Fruit fly (Drosophila melanogaster) whole organism, embryonic: ENCODE data around the gene CG34338.

Experiments
- Atf6 ChIP-seq: fragments of 200-800 bp; sonication (Bioruptor generic); IDR thresholded peaks from 2 replicates; pipeline ENCODE4 v1.3.6; 2022; ENCODE audit warnings: missing biosample characterization, missing genetic modification characterization
- BEAF-32 ChIP-seq: fragments of 200-800 bp; sonication (Bioruptor generic); optimal IDR thresholded peaks from 3 replicates; lab custom pipeline; 2017; ENCODE audit warnings: missing biosample characterization, missing genetic modification characterization, mild to moderate bottlenecking, moderate library complexity, missing genetic modification reagents
- Bgb ChIP-seq: fragments of 200-800 bp; sonication (Bioruptor generic); IDR thresholded peaks from 2 replicates; pipeline ENCODE4 v1.3.6; 2022; ENCODE audit warnings: missing biosample characterization, missing genetic modification characterization; ENCODE audit not compliant: partially characterized antibody
- BtbVII ChIP-seq: fragments of 200-800 bp; sonication (Bioruptor generic); optimal IDR thresholded peaks from 3 replicates; lab custom pipeline; 2017; ENCODE audit warnings: missing biosample characterization, mild to moderate bottlenecking, missing genetic modification characterization
- CG11456 ChIP-seq: fragments of 200-800 bp; sonication (Bioruptor generic); IDR thresholded peaks from 3 replicates; pipeline ENCODE4 v1.3.6; 2022; ENCODE audit warnings: missing biosample characterization, missing genetic modification characterization
- CG11695 ChIP-seq: fragments of 200-800 bp; sonication (Bioruptor generic); IDR thresholded peaks from 3 replicates; pipeline ENCODE4 v1.3.6; 2022; ENCODE audit warnings: missing biosample characterization, missing genetic modification characterization
- CG12236 ChIP-seq: fragments of 200-800 bp; sonication (Bioruptor generic); optimal IDR thresholded peaks from 2 replicates; lab custom pipeline; 2016; ENCODE audit warnings: missing biosample characterization, missing genetic modification characterization
- CG12391 ChIP-seq: fragments of 200-800 bp; sonication (Bioruptor generic); optimal IDR thresholded peaks from 3 replicates; lab custom pipeline; 2018; ENCODE audit warnings: missing biosample characterization, mild to moderate bottlenecking, missing genetic modification characterization, moderate library complexity
- CG13624 ChIP-seq: fragments of 200-800 bp; sonication (Bioruptor generic); optimal IDR thresholded peaks from 2 replicates; lab custom pipeline; 2016; ENCODE audit warnings: missing biosample characterization, missing genetic modification characterization
- CG1603 ChIP-seq: fragments of 200-800 bp; sonication (Bioruptor generic); optimal IDR thresholded peaks from 2 replicates; lab custom pipeline; 2019; ENCODE audit warnings: missing biosample characterization, mild to moderate bottlenecking, missing genetic modification characterization, moderate library complexity
- CG34376 ChIP-seq: fragments of 200-800 bp; sonication (Bioruptor generic); optimal IDR thresholded peaks from 2 replicates; lab custom pipeline; 2018; ENCODE audit warnings: missing biosample characterization, mild to moderate bottlenecking, missing genetic modification characterization
- CG3847 ChIP-seq: fragments of 200-800 bp; sonication (Bioruptor generic); IDR thresholded peaks from 2 replicates; pipeline ENCODE4 v1.3.6; 2022; ENCODE audit warnings: missing biosample characterization, missing genetic modification characterization
- CG4404 ChIP-seq: fragments of 200-800 bp; sonication (Bioruptor generic); IDR thresholded peaks from 2 replicates; pipeline ENCODE4 v1.3.6; 2022; ENCODE audit warnings: missing biosample characterization, missing genetic modification characterization
- CG6175 ChIP-seq: fragments of 200-800 bp; sonication (Bioruptor generic); IDR thresholded peaks from 3 replicates; pipeline ENCODE4 v1.3.6; 2022; ENCODE audit warnings: missing biosample characterization, missing genetic modification characterization
- CG6654 ChIP-seq: fragments of 200-800 bp; sonication (Bioruptor generic); optimal IDR thresholded peaks from 2 replicates; lab custom pipeline; 2017; ENCODE audit warnings: missing biosample characterization, mild to moderate bottlenecking, missing genetic modification characterization
- CG8290 ChIP-seq, 3 experiments: fragments of 200-800 bp; sonication (Bioruptor generic); optimal IDR thresholded peaks; 2 replicates each; lab custom pipeline; 2016 to 2019; ENCODE audit warnings: missing biosample characterization in 3 of 3, missing genetic modification characterization in 3 of 3, mild to moderate bottlenecking in 2 of 3, moderate library complexity in 1 of 3
- CG8765 ChIP-seq: fragments of 200-800 bp; sonication (Bioruptor generic); IDR thresholded peaks from 2 replicates; pipeline ENCODE4 v1.3.6; 2022; ENCODE audit warnings: missing biosample characterization, missing genetic modification characterization
- CG9797 ChIP-seq: fragments of 200-800 bp; sonication (Bioruptor generic); optimal IDR thresholded peaks from 3 replicates; lab custom pipeline; 2018; ENCODE audit warnings: missing biosample characterization, mild to moderate bottlenecking, missing genetic modification characterization
- CrebB ChIP-seq: fragments of 200-800 bp; sonication (Bioruptor generic); optimal IDR thresholded peaks from 3 replicates; lab custom pipeline; 2018; ENCODE audit warnings: missing biosample characterization, mild to moderate bottlenecking, missing genetic modification characterization
- GATAe ChIP-seq: fragments of 200-800 bp; sonication (Bioruptor generic); conservative IDR thresholded peaks from 2 replicates; pipeline ENCODE4 v1.3.6; 2022; ENCODE audit warnings: missing biosample characterization, missing genetic modification characterization
- Hr3 ChIP-seq: fragments of 200-800 bp; sonication (Bioruptor generic); optimal IDR thresholded peaks from 3 replicates; lab custom pipeline; 2016; ENCODE audit warnings: missing biosample characterization, missing genetic modification characterization
- Lhr ChIP-seq: fragments of 200-800 bp; sonication (Bioruptor generic); optimal IDR thresholded peaks from 3 replicates; lab custom pipeline; 2017; ENCODE audit warnings: mild to moderate bottlenecking, missing biosample characterization, missing genetic modification reagents, missing genetic modification characterization
- NfI ChIP-seq: fragments of 200-800 bp; sonication (Bioruptor generic); optimal IDR thresholded peaks from 3 replicates; lab custom pipeline; 2018; ENCODE audit warnings: missing biosample characterization, mild to moderate bottlenecking, missing genetic modification characterization, moderate library complexity
- Opbp ChIP-seq: fragments of 200-800 bp; sonication (Bioruptor generic); IDR thresholded peaks from 3 replicates; pipeline ENCODE4 v1.3.6; 2022; ENCODE audit warnings: missing biosample characterization, missing genetic modification characterization; ENCODE audit not compliant: partially characterized antibody
- Sry-β ChIP-seq: fragments of 200-800 bp; sonication (Bioruptor generic); optimal IDR thresholded peaks from 2 replicates; lab custom pipeline; 2018; ENCODE audit warnings: missing biosample characterization, mild to moderate bottlenecking, missing genetic modification characterization, moderate library complexity
- Taf1 ChIP-seq: fragments of 200-800 bp; sonication (Bioruptor generic); IDR thresholded peaks from 2 replicates; pipeline ENCODE4 v1.3.6; 2022; ENCODE audit warnings: missing biosample characterization, missing genetic modification characterization
- Usf ChIP-seq: fragments of 200-800 bp; sonication (Bioruptor generic); optimal IDR thresholded peaks from 2 replicates; lab custom pipeline; 2017; ENCODE audit warnings: missing genotype, missing biosample characterization, missing genetic modification characterization
- bbx ChIP-seq: fragments of 200-800 bp; sonication (Bioruptor generic); IDR thresholded peaks from 2 replicates; pipeline ENCODE4 v1.3.6; 2022; ENCODE audit warnings: missing biosample characterization, missing genetic modification characterization; ENCODE audit not compliant: partially characterized antibody
- crc ChIP-seq: fragments of 200-800 bp; sonication (Bioruptor generic); optimal IDR thresholded peaks from 2 replicates; lab custom pipeline; 2016; ENCODE audit warnings: missing biosample characterization, missing genetic modification characterization
- crol ChIP-seq: fragments of 200-800 bp; sonication (Bioruptor generic); IDR thresholded peaks from 2 replicates; pipeline ENCODE4 v1.3.6; 2022; ENCODE audit warnings: missing biosample characterization, missing genetic modification characterization
- crp ChIP-seq, 2 experiments: fragments of 200-800 bp; sonication (Bioruptor generic); optimal IDR thresholded peaks; 2 replicates in 1 of 2; 3 replicates in 1 of 2; lab custom pipeline; 2017; ENCODE audit warnings: missing biosample characterization in 2 of 2, missing genetic modification characterization in 2 of 2, mild to moderate bottlenecking in 1 of 2, moderate library complexity in 1 of 2
- da ChIP-seq: fragments of 200-800 bp; sonication (Bioruptor generic); optimal IDR thresholded peaks from 2 replicates; lab custom pipeline; 2016; ENCODE audit warnings: missing biosample characterization, missing genetic modification characterization
- eyg ChIP-seq: fragments of 200-800 bp; sonication (Bioruptor generic); optimal IDR thresholded peaks from 3 replicates; lab custom pipeline; 2016; ENCODE audit warnings: missing biosample characterization, missing genetic modification characterization
- gfzf ChIP-seq: fragments of 200-800 bp; sonication (Bioruptor generic); optimal IDR thresholded peaks from 2 replicates; lab custom pipeline; 2016; ENCODE audit warnings: missing biosample characterization, mild to moderate bottlenecking, missing genetic modification characterization, moderate library complexity
- grau ChIP-seq: fragments of 200-800 bp; optimal IDR thresholded peaks from 3 replicates; lab custom pipeline; 2019; ENCODE audit warnings: missing biosample characterization, mild to moderate bottlenecking, missing genetic modification characterization, moderate library complexity
- gro ChIP-seq: fragments of 200-800 bp; sonication (Bioruptor generic); optimal IDR thresholded peaks from 2 replicates; lab custom pipeline; 2016; ENCODE audit warnings: missing biosample characterization, missing genetic modification characterization
- gsb-n ChIP-seq: fragments of 200-800 bp; sonication (Bioruptor generic); optimal IDR thresholded peaks from 3 replicates; lab custom pipeline; 2018; ENCODE audit warnings: missing biosample characterization, mild to moderate bottlenecking, missing genetic modification characterization
- her ChIP-seq: fragments of 200-800 bp; sonication (Bioruptor generic); optimal IDR thresholded peaks from 2 replicates; lab custom pipeline; 2016; ENCODE audit warnings: missing biosample characterization, missing genetic modification characterization
- kay ChIP-seq: fragments of 200-800 bp; sonication (Bioruptor generic); optimal IDR thresholded peaks from 2 replicates; lab custom pipeline; 2016; ENCODE audit warnings: missing biosample characterization, missing genetic modification characterization
- klu ChIP-seq: fragments of 200-800 bp; sonication (Bioruptor generic); IDR thresholded peaks from 2 replicates; pipeline ENCODE4 v1.3.6; 2022; ENCODE audit warnings: missing biosample characterization, missing genetic modification characterization
- nerfin-1 ChIP-seq: fragments of 200-800 bp; sonication (Bioruptor generic); optimal IDR thresholded peaks from 3 replicates; lab custom pipeline; 2019; ENCODE audit warnings: missing biosample characterization, mild to moderate bottlenecking, missing genetic modification characterization, moderate library complexity
- nerfin-2 ChIP-seq: fragments of 200-800 bp; sonication (Bioruptor generic); IDR thresholded peaks from 2 replicates; pipeline ENCODE4 v1.3.6; 2022; ENCODE audit warnings: missing biosample characterization, missing genetic modification characterization; ENCODE audit not compliant: partially characterized antibody
- onecut ChIP-seq: fragments of 200-800 bp; sonication (Bioruptor generic); IDR thresholded peaks from 2 replicates; pipeline ENCODE4 v1.3.6; 2022; ENCODE audit warnings: missing biosample characterization, missing genetic modification characterization
- pho ChIP-seq: fragments of 200-800 bp; sonication (Bioruptor generic); optimal IDR thresholded peaks from 2 replicates; lab custom pipeline; 2016; ENCODE audit warnings: missing biosample characterization, missing genetic modification characterization
- phol ChIP-seq: fragments of 200-800 bp; sonication (Bioruptor generic); optimal IDR thresholded peaks from 3 replicates; lab custom pipeline; 2018; ENCODE audit warnings: missing biosample characterization, mild to moderate bottlenecking, missing genetic modification characterization, moderate library complexity
- ranshi ChIP-seq: fragments of 200-800 bp; sonication (Bioruptor generic); IDR thresholded peaks from 2 replicates; pipeline ENCODE4 v1.3.6; 2022; ENCODE audit warnings: missing biosample characterization, missing genetic modification characterization
- salm ChIP-seq: fragments of 200-800 bp; sonication (Bioruptor generic); optimal IDR thresholded peaks from 2 replicates; lab custom pipeline; 2018; ENCODE audit warnings: missing biosample characterization, mild to moderate bottlenecking, missing genetic modification characterization
- so ChIP-seq: fragments of 200-800 bp; sonication (Bioruptor generic); IDR thresholded peaks from 3 replicates; pipeline ENCODE4 v1.3.6; 2022; ENCODE audit warnings: missing biosample characterization, missing genetic modification characterization
- stwl ChIP-seq: fragments of 200-800 bp; sonication (Bioruptor generic); optimal IDR thresholded peaks from 3 replicates; lab custom pipeline; 2018; ENCODE audit warnings: missing biosample characterization, mild to moderate bottlenecking, missing genetic modification characterization, moderate library complexity
- wdn ChIP-seq: fragments of 200-800 bp; sonication (Bioruptor generic); IDR thresholded peaks from 2 replicates; pipeline ENCODE4 v1.3.6; 2022; ENCODE audit warnings: missing biosample characterization, missing genetic modification characterization
- zfh2 ChIP-seq: fragments of 200-800 bp; sonication (Bioruptor generic); optimal IDR thresholded peaks from 2 replicates; lab custom pipeline; 2016; ENCODE audit warnings: missing biosample characterization, missing genetic modification characterization

CG34338 gene

DNA sequence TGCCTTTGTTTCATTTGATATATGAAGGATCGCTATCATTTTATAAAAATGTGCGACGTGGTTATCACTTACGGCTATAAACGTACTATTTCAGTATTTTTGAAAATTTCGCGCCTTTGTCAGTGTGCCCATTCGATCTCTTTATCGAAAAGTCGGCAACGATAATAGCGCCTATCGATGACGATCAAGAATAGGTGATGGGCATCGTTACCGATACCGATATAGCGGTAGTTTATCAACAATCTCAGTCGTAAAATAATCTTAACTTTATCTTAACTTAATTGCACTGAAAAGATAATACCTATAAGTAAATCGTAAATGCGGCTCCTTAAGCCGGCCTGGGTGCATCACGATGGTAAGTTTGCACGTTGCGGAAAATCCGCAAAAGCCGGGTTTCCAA, 46.6 kb upstream of the CG34338 start, which contains the start of gene Hira (continued):
- TF ChIP-seq BEAF-32 (GFP tag; lab: Kevin White, UChicago), result peak; percentile 80
- TF ChIP-seq CG3847 (GFP tag; lab: Robert Waterston, UW), result no peak
- TF ChIP-seq CG8765 (GFP tag; lab: Robert Waterston, UW), result no peak
- peak; percentile 89 for TF ChIP-seq Opbp
- TF ChIP-seq CG4404, result no peak
- TF ChIP-seq NfI (GFP tag; lab: Kevin White, UChicago), result no peak
- no peak for TF ChIP-seq CrebB (tag; lab: Kevin White, UChicago)
- TF ChIP-seq CG9797 (GFP tag; lab: Kevin White, UChicago), result peak; percentile 84
- no peak for TF ChIP-seq so (GFP tag; lab: Robert Waterston, UW)
- no peak for TF ChIP-seq kay (GFP tag; lab: Kevin White, UChicago)
- no peak for TF ChIP-seq nerfin-1 (tag; lab: Kevin White, UChicago)
- peak; percentile 65 for TF ChIP-seq CG34376 (GFP tag; lab: Kevin White, UChicago)
- no peak for TF ChIP-seq klu (GFP tag; lab: Robert Waterston, UW)
- peak; percentile 77 for TF ChIP-seq stwl (tag; lab: Kevin White, UChicago)
- TF ChIP-seq ranshi (GFP tag; lab: Robert Waterston, UW), result no peak
- peak; percentile 14 for TF ChIP-seq CG13624 (GFP tag; lab: Kevin White, UChicago)
- peak; percentile 93 for TF ChIP-seq bbx (GFP tag; lab: Robert Waterston, UW)
- TF ChIP-seq CG11456 (GFP tag; lab: Robert Waterston, UW), result no peak
- no peak for TF ChIP-seq Taf1 (GFP tag; lab: Robert Waterston, UW)
- TF ChIP-seq CG1603, result peak; percentile 67
- no peak for TF ChIP-seq crc (GFP tag; lab: Kevin White, UChicago)
- TF ChIP-seq Atf6 (GFP tag; lab: Robert Waterston, UW), result no peak
- no peak for TF ChIP-seq da (GFP tag; lab: Kevin White, UChicago)
- no peak for TF ChIP-seq CG11695 (GFP tag; lab: Robert Waterston, UW)
- TF ChIP-seq phol (tag; lab: Kevin White, UChicago), result no peak
- no peak for TF ChIP-seq gsb-n (tag; lab: Kevin White, UChicago)
- no peak for TF ChIP-seq Sry-β (GFP tag; lab: Kevin White, UChicago)
- no peak for TF ChIP-seq eyg (GFP tag; lab: Kevin White, UChicago)
- TF ChIP-seq CG12391 (tag; lab: Kevin White, UChicago), result peak; percentile 25
- no peak for TF ChIP-seq CG6175 (GFP tag; lab: Robert Waterston, UW)
- no peak for TF ChIP-seq GATAe (GFP tag; lab: Robert Waterston, UW)
- no peak for TF ChIP-seq gro (GFP tag; lab: Kevin White, UChicago)
- TF ChIP-seq zfh2 (GFP tag; lab: Kevin White, UChicago), result no peak
- no peak for TF ChIP-seq Usf (GFP tag; lab: Kevin White, UChicago)
- no peak for TF ChIP-seq BtbVII
- TF ChIP-seq salm, result no peak
- peak; percentile 74 for TF ChIP-seq gfzf (GFP tag; lab: Kevin White, UChicago)
- no peak for TF ChIP-seq CG6654 (GFP tag; lab: Kevin White, UChicago)
- peak; percentile 91 for TF ChIP-seq Bgb (GFP tag; lab: Robert Waterston, UW)
- TF ChIP-seq grau (tag; lab: Kevin White, UChicago), result no peak
- no peak for TF ChIP-seq wdn (GFP tag; lab: Robert Waterston, UW)
- TF ChIP-seq crol (GFP tag; lab: Robert Waterston, UW), result no peak
- TF ChIP-seq nerfin-2 (GFP tag; lab: Robert Waterston, UW), result peak; percentile 89
- TF ChIP-seq CG12236 (GFP tag; lab: Kevin White, UChicago), result no peak
- no peak for TF ChIP-seq Lhr (GFP tag; lab: Kevin White, UChicago)
- peak; percentile 9 for TF ChIP-seq her (GFP tag; lab: Kevin White, UChicago)
- TF ChIP-seq crp (GFP tag; optimal IDR thresholded peaks at IDR 0.05; lab: Kevin White, UChicago), result no peak
- no peak for TF ChIP-seq CG8290 (GFP tag; optimal IDR thresholded peaks at IDR 0.05; lab: Kevin White, UChicago)
- no peak for TF ChIP-seq CG8290 (tag; optimal IDR thresholded peaks at IDR 0.05; lab: Kevin White, UChicago)
- no peak for TF ChIP-seq Hr3 (GFP tag; lab: Kevin White, UChicago)
- TF ChIP-seq pho (GFP tag; lab: Kevin White, UChicago), result no peak
- TF ChIP-seq onecut (GFP tag; lab: Robert Waterston, UW), result no peak
